Fruit fly (Drosophila melanogaster) whole organism, pupa: Measurements from ENCODE around the gene skd.

ENCODE experiments used
- CG10348 ChIP-seq: fragments of 200-800 bp; sonication (Bioruptor generic); IDR thresholded peaks from 2 replicates; pipeline ENCODE4 v1.3.6; 2022; ENCODE audit warnings: missing biosample characterization, missing genetic modification characterization
- CG12605 ChIP-seq: fragments of 200-800 bp; sonication (Bioruptor generic); IDR thresholded peaks from 2 replicates; pipeline ENCODE4 v1.3.6; 2022; ENCODE audit warnings: missing biosample characterization, missing genetic modification characterization
- CG13204 ChIP-seq: fragments of 200-800 bp; sonication (Bioruptor generic); optimal IDR thresholded peaks from 2 replicates; lab custom pipeline; 2018; ENCODE audit warnings: missing biosample characterization, mild to moderate bottlenecking, missing genetic modification characterization, moderate library complexity
- CG14655 ChIP-seq: fragments of 200-800 bp; sonication (Bioruptor generic); optimal IDR thresholded peaks from 3 replicates; lab custom pipeline; 2017; ENCODE audit warnings: mild to moderate bottlenecking, missing biosample characterization, missing genetic modification reagents, missing genetic modification characterization
- CG15710 ChIP-seq: fragments of 200-800 bp; sonication (Bioruptor generic); optimal IDR thresholded peaks from 2 replicates; lab custom pipeline; 2018; ENCODE audit warnings: missing biosample characterization, mild to moderate bottlenecking, missing genetic modification characterization, moderate library complexity
- CG17806 ChIP-seq: fragments of 200-800 bp; sonication (Bioruptor generic); optimal IDR thresholded peaks from 2 replicates; lab custom pipeline; 2018; ENCODE audit warnings: missing biosample characterization, mild to moderate bottlenecking, missing genetic modification characterization, moderate library complexity
- CG32121 ChIP-seq: fragments of 200-800 bp; sonication (Bioruptor generic); IDR thresholded peaks from 2 replicates; pipeline ENCODE4 v1.3.6; 2022; ENCODE audit warnings: missing biosample characterization, missing genetic modification characterization
- CG34367 ChIP-seq: fragments of 200-800 bp; sonication (Bioruptor generic); optimal IDR thresholded peaks from 2 replicates; lab custom pipeline; 2018; ENCODE audit warnings: missing biosample characterization, mild to moderate bottlenecking, missing genetic modification characterization
- CG4496 ChIP-seq: fragments of 200-800 bp; sonication (Bioruptor generic); IDR thresholded peaks from 3 replicates; pipeline ENCODE4 v1.3.6; 2022; ENCODE audit warnings: missing biosample characterization, missing genetic modification characterization
- CG8159 ChIP-seq: fragments of 200-800 bp; sonication (Bioruptor generic); optimal IDR thresholded peaks from 3 replicates; lab custom pipeline; 2018; ENCODE audit warnings: missing biosample characterization, mild to moderate bottlenecking, missing genetic modification characterization, moderate library complexity
- CG8301 ChIP-seq: fragments of 200-800 bp; sonication (Bioruptor generic); optimal IDR thresholded peaks from 2 replicates; lab custom pipeline; 2018; ENCODE audit warnings: missing biosample characterization, mild to moderate bottlenecking, missing genetic modification characterization
- CG9948 ChIP-seq: fragments of 200-800 bp; sonication (Bioruptor generic); optimal IDR thresholded peaks from 2 replicates; lab custom pipeline; 2018; ENCODE audit warnings: missing biosample characterization, mild to moderate bottlenecking, missing genetic modification characterization, moderate library complexity
- D1 ChIP-seq: fragments of 200-800 bp; sonication (Bioruptor generic); optimal IDR thresholded peaks from 2 replicates; lab custom pipeline; 2018; ENCODE audit warnings: missing biosample characterization, mild to moderate bottlenecking, missing genetic modification characterization, moderate library complexity
- EcR ChIP-seq: fragments of 200-800 bp; sonication (Bioruptor generic); optimal IDR thresholded peaks from 3 replicates; lab custom pipeline; 2019; ENCODE audit warnings: missing biosample characterization, missing genetic modification characterization, mild to moderate bottlenecking, moderate library complexity, missing genetic modification reagents
- Ets98B ChIP-seq: fragments of 200-800 bp; sonication (Bioruptor generic); IDR thresholded peaks from 2 replicates; pipeline ENCODE4 v1.3.6; 2022; ENCODE audit warnings: missing biosample characterization, missing genetic modification characterization
- Pif1A ChIP-seq: fragments of 200-800 bp; sonication (Bioruptor generic); optimal IDR thresholded peaks from 3 replicates; lab custom pipeline; 2016; ENCODE audit warnings: missing biosample characterization, missing genetic modification characterization
- Pif1B ChIP-seq: fragments of 200-800 bp; sonication (Bioruptor generic); optimal IDR thresholded peaks from 3 replicates; lab custom pipeline; 2016; ENCODE audit warnings: missing biosample characterization, missing genetic modification characterization
- Snoo ChIP-seq: fragments of 200-800 bp; sonication (Bioruptor generic); optimal IDR thresholded peaks from 3 replicates; lab custom pipeline; 2017; ENCODE audit warnings: missing biosample characterization, mild to moderate bottlenecking, missing genetic modification characterization, inconsistent platforms
- fd96Ca ChIP-seq: fragments of 200-800 bp; sonication (Bioruptor generic); IDR thresholded peaks from 3 replicates; pipeline ENCODE4 v1.3.6; 2022; ENCODE audit warnings: missing biosample characterization, missing genetic modification characterization
- gl ChIP-seq: fragments of 200-800 bp; sonication (Bioruptor generic); optimal IDR thresholded peaks from 2 replicates; lab custom pipeline; 2018; ENCODE audit warnings: missing biosample characterization, mild to moderate bottlenecking, missing genetic modification characterization
- rn ChIP-seq: fragments of 200-800 bp; sonication (Bioruptor generic); IDR thresholded peaks from 2 replicates; pipeline ENCODE4 v1.3.6; 2022; ENCODE audit warnings: missing biosample characterization, missing genetic modification characterization

skd gene

dm6 chr3L:20990231-20990630 is 37.0 kb downstream of the skd start:
- TF ChIP-seq CG8159 (tag; lab: Kevin White, UChicago) (peak; percentile 83), CG13204 (no peak), Ets98B (GFP tag; lab: Robert Waterston, UW) (no peak), CG17806 (tag; lab: Kevin White, UChicago) (peak; percentile 69), CG15710 (tag; lab: Kevin White, UChicago) (peak; percentile 71), CG9948 (tag; lab: Kevin White, UChicago) (peak; percentile 70), D1 (tag; lab: Kevin White, UChicago) (peak; percentile 65), Pif1B (GFP tag; lab: Kevin White, UChicago) (peak; percentile 48), Snoo (tag; lab: Kevin White, UChicago) (peak; percentile 38), CG34367 (tag; lab: Kevin White, UChicago) (peak; percentile 67), CG10348 (no peak), CG4496 (GFP tag; lab: Robert Waterston, UW) (no peak), rn (GFP tag; lab: Robert Waterston, UW) (no peak), Pif1A (no peak), CG32121 (GFP tag; lab: Robert Waterston, UW) (no peak), CG8301 (no peak), gl (tag; lab: Kevin White, UChicago) (no peak), EcR (GFP tag; lab: Kevin White, UChicago) (no peak), CG14655 (no peak), fd96Ca (GFP tag; lab: Robert Waterston, UW) (no peak), CG12605 (GFP tag; lab: Robert Waterston, UW) (no peak)

dm6 chr3L:20988862-20989261 is 38.4 kb downstream of the skd start:
- TF ChIP-seq Pif1B (GFP tag; lab: Kevin White, UChicago) (peak; percentile 63), CG12605 (GFP tag; lab: Robert Waterston, UW) (peak; percentile 39; the same call in 1 of the 2 replicates), Snoo (tag; lab: Kevin White, UChicago) (no peak), CG8159 (tag; lab: Kevin White, UChicago) (peak; percentile 83), rn (GFP tag; lab: Robert Waterston, UW) (no peak; the same call in 1 of the 2 replicates), gl (tag; lab: Kevin White, UChicago) (peak; percentile 71), CG15710 (tag; lab: Kevin White, UChicago) (peak; percentile 72), fd96Ca (GFP tag; lab: Robert Waterston, UW) (0 out of 3 replicates have a peak, but pooled peaks have one; percentile 45), CG9948 (tag; lab: Kevin White, UChicago) (peak; percentile 87), D1 (tag; lab: Kevin White, UChicago) (peak; percentile 60), CG34367 (tag; lab: Kevin White, UChicago) (peak; percentile 81), CG17806 (tag; lab: Kevin White, UChicago) (peak; percentile 91), CG32121 (GFP tag; lab: Robert Waterston, UW) (no peak), CG13204 (peak; percentile 55), CG4496 (GFP tag; lab: Robert Waterston, UW) (peak; percentile 73; the same call in 2 of the 3 replicates), CG14655 (peak; percentile 87), EcR (GFP tag; lab: Kevin White, UChicago) (no peak), Ets98B (GFP tag; lab: Robert Waterston, UW) (peak; percentile 56), CG8301 (peak; percentile 81), Pif1A (peak; percentile 74), CG10348 (no peak)

dm6 chr3L:20987895-20988294 is 39.3 kb downstream of the skd start:
- peak; percentile 45 for TF ChIP-seq CG8301
- peak; percentile 73 for TF ChIP-seq CG14655
- peak; percentile 53 for TF ChIP-seq CG15710 (tag; lab: Kevin White, UChicago)
- TF ChIP-seq CG8159 (tag; lab: Kevin White, UChicago) = peak; percentile 59
- peak; percentile 47 for TF ChIP-seq CG34367 (tag; lab: Kevin White, UChicago)
- peak; percentile 58 for TF ChIP-seq CG17806 (tag; lab: Kevin White, UChicago)
- no peak for TF ChIP-seq CG12605 (GFP tag; lab: Robert Waterston, UW)
- no peak for TF ChIP-seq Snoo (tag; lab: Kevin White, UChicago)
- peak; percentile 60 for TF ChIP-seq CG9948 (tag; lab: Kevin White, UChicago)

dm6 chr3L:20986929-20987363 is 40.3 kb downstream of the skd start:
- TF ChIP-seq CG8301 (peak; percentile 81), CG17806 (tag; lab: Kevin White, UChicago) (peak; percentile 83), CG13204 (no peak), fd96Ca (GFP tag; lab: Robert Waterston, UW) (no peak), rn (GFP tag; lab: Robert Waterston, UW) (no peak; the same call in 1 of the 2 replicates), CG12605 (GFP tag; lab: Robert Waterston, UW) (peak; percentile 24; the same call in 1 of the 2 replicates), CG8159 (tag; lab: Kevin White, UChicago) (peak; percentile 91), Pif1A (peak; percentile 22), EcR (GFP tag; lab: Kevin White, UChicago) (no peak), CG34367 (tag; lab: Kevin White, UChicago) (peak; percentile 80), CG14655 (peak; percentile 88), CG15710 (tag; lab: Kevin White, UChicago) (peak; percentile 85), Ets98B (GFP tag; lab: Robert Waterston, UW) (no peak), CG9948 (tag; lab: Kevin White, UChicago) (peak; percentile 90), CG32121 (GFP tag; lab: Robert Waterston, UW) (0 out of 2 replicates have a peak, but pooled peaks have one; percentile 16), CG4496 (GFP tag; lab: Robert Waterston, UW) (peak; percentile 47; the same call in 1 of the 3 replicates), CG10348 (no peak), Pif1B (GFP tag; lab: Kevin White, UChicago) (no peak), D1 (tag; lab: Kevin White, UChicago) (peak; percentile 87), Snoo (tag; lab: Kevin White, UChicago) (peak; percentile 59), gl (tag; lab: Kevin White, UChicago) (no peak)
